Worm (Caenorhabditis elegans) whole organism, late embryonic: ENCODE measurements around the gene nspc-15.

Experiments
- F13H6.1 ChIP-seq: sonication (generic microtip); optimal IDR thresholded peaks from 2 replicates; lab custom pipeline; 2016; ENCODE audit warnings: missing genetic modification characterization, missing compliant biosample characterization
- K09A11.1 ChIP-seq: sonication (generic microtip); optimal IDR thresholded peaks from 2 replicates; lab custom pipeline; 2017; ENCODE audit warnings: antibody characterized with exemption, mild to moderate bottlenecking, missing genetic modification characterization, missing compliant biosample characterization; ENCODE audit not compliant: insufficient read depth
- T23F11.4 ChIP-seq: fragments of 200-800 bp; sonication (Bioruptor generic); optimal IDR thresholded peaks from 2 replicates; lab custom pipeline; 2018; ENCODE audit warnings: mild to moderate bottlenecking, missing genetic modification characterization, missing compliant biosample characterization
- ahr-1 ChIP-seq: sonication (generic microtip); optimal IDR thresholded peaks from 2 replicates; lab custom pipeline; 2016; ENCODE audit warnings: missing genetic modification characterization, missing compliant biosample characterization
- ama-1 ChIP-seq: fragments of 150-350 bp; optimal IDR thresholded peaks from 2 replicates; lab custom pipeline; 2014
- ceh-18 ChIP-seq: sonication (generic microtip); optimal IDR thresholded peaks from 2 replicates; lab custom pipeline; 2016; ENCODE audit warnings: missing genetic modification characterization, missing compliant biosample characterization
- ceh-2 ChIP-seq: sonication (generic microtip); optimal IDR thresholded peaks from 2 replicates; lab custom pipeline; 2016; ENCODE audit warnings: missing genotype, missing genetic modification characterization, missing compliant biosample characterization
- ceh-22 ChIP-seq: sonication (generic microtip); optimal IDR thresholded peaks from 2 replicates; lab custom pipeline; 2017; ENCODE audit warnings: missing biosample characterization, missing genetic modification characterization
- ceh-24 ChIP-seq: sonication (generic microtip); optimal IDR thresholded peaks from 2 replicates; lab custom pipeline; 2016; ENCODE audit warnings: mild to moderate bottlenecking, missing genetic modification characterization, missing compliant biosample characterization
- ceh-30 ChIP-seq: fragments of 150-350 bp; optimal IDR thresholded peaks from 2 replicates; lab custom pipeline; 2014; ENCODE audit warnings: missing biosample characterization, missing genetic modification characterization
- ceh-31 ChIP-seq: sonication (generic microtip); optimal IDR thresholded peaks from 2 replicates; lab custom pipeline; 2016; ENCODE audit warnings: missing genetic modification characterization, missing compliant biosample characterization
- ceh-48 ChIP-seq: sonication (generic microtip); optimal IDR thresholded peaks from 2 replicates; lab custom pipeline; 2016; ENCODE audit warnings: missing genetic modification characterization, inconsistent platforms, missing compliant biosample characterization
- ceh-6 ChIP-seq: fragments of 200-800 bp; sonication (Bioruptor generic); optimal IDR thresholded peaks from 2 replicates; lab custom pipeline; 2018; ENCODE audit warnings: mild to moderate bottlenecking, missing genetic modification characterization, missing compliant biosample characterization
- ceh-9 ChIP-seq: sonication (generic microtip); optimal IDR thresholded peaks from 2 replicates; lab custom pipeline; 2016; ENCODE audit warnings: mild to moderate bottlenecking, missing genetic modification characterization, inconsistent platforms, missing compliant biosample characterization
- dmd-4 ChIP-seq: sonication (generic microtip); optimal IDR thresholded peaks from 2 replicates; lab custom pipeline; 2016; ENCODE audit warnings: borderline replicate concordance, missing genetic modification characterization, missing compliant biosample characterization
- elt-2 ChIP-seq: sonication (generic microtip); optimal IDR thresholded peaks from 2 replicates; lab custom pipeline; 2016; ENCODE audit warnings: missing genetic modification reagents, missing genetic modification characterization, missing compliant biosample characterization
- elt-4 ChIP-seq: sonication (generic microtip); optimal IDR thresholded peaks from 2 replicates; lab custom pipeline; 2016; ENCODE audit warnings: missing genetic modification characterization, missing compliant biosample characterization
- eyg-1 ChIP-seq: sonication (generic microtip); optimal IDR thresholded peaks from 2 replicates; lab custom pipeline; 2016; ENCODE audit warnings: missing genotype, missing genetic modification characterization, missing compliant biosample characterization
- fax-1 ChIP-seq: sonication (generic microtip); optimal IDR thresholded peaks from 2 replicates; lab custom pipeline; 2016; ENCODE audit warnings: missing genotype, missing genetic modification characterization, missing compliant biosample characterization
- fkh-10 ChIP-seq: fragments of 150-350 bp; optimal IDR thresholded peaks from 2 replicates; lab custom pipeline; 2014; ENCODE audit warnings: missing biosample characterization, missing genetic modification reagents, missing genetic modification characterization
- hlh-13 ChIP-seq: fragments of 200-800 bp; sonication (Bioruptor generic); optimal IDR thresholded peaks from 2 replicates; lab custom pipeline; 2018; ENCODE audit warnings: mild to moderate bottlenecking, missing genetic modification characterization, missing compliant biosample characterization
- hlh-15 ChIP-seq: sonication (generic microtip); optimal IDR thresholded peaks from 2 replicates; lab custom pipeline; 2016; ENCODE audit warnings: missing genetic modification characterization, missing compliant biosample characterization
- hlh-30 ChIP-seq: sonication (generic microtip); optimal IDR thresholded peaks from 2 replicates; lab custom pipeline; 2017; ENCODE audit warnings: antibody characterized with exemption, missing genetic modification characterization, missing compliant biosample characterization; ENCODE audit not compliant: insufficient read depth
- lim-6 ChIP-seq: sonication (generic microtip); optimal IDR thresholded peaks from 2 replicates; lab custom pipeline; 2016; ENCODE audit warnings: missing genetic modification characterization, missing compliant biosample characterization
- lin-11 ChIP-seq: fragments of 200-800 bp; sonication (Bioruptor generic); optimal IDR thresholded peaks from 2 replicates; lab custom pipeline; 2018; ENCODE audit warnings: mild to moderate bottlenecking, missing genetic modification characterization, missing compliant biosample characterization
- mec-3 ChIP-seq: sonication (generic microtip); optimal IDR thresholded peaks from 2 replicates; lab custom pipeline; 2016; ENCODE audit warnings: borderline replicate concordance, missing genetic modification characterization, missing compliant biosample characterization
- nfya-1 ChIP-seq: sonication (generic microtip); optimal IDR thresholded peaks from 2 replicates; lab custom pipeline; 2017; ENCODE audit warnings: missing genetic modification characterization, mild to moderate bottlenecking, missing compliant biosample characterization, antibody characterized with exemption, moderate library complexity
- nhr-11 ChIP-seq: fragments of 150-350 bp; optimal IDR thresholded peaks from 2 replicates; lab custom pipeline; 2014; ENCODE audit warnings: missing biosample characterization, missing genetic modification characterization
- nhr-232 ChIP-seq: sonication (generic microtip); optimal IDR thresholded peaks from 2 replicates; lab custom pipeline; 2016; ENCODE audit warnings: missing genetic modification characterization, missing compliant biosample characterization
- npax-4 ChIP-seq: sonication (generic microtip); optimal IDR thresholded peaks from 2 replicates; lab custom pipeline; 2016; ENCODE audit warnings: missing genetic modification characterization, missing compliant biosample characterization
- pat-9 ChIP-seq: fragments of 200-800 bp; sonication (Bioruptor generic); optimal IDR thresholded peaks from 2 replicates; lab custom pipeline; 2018; ENCODE audit warnings: mild to moderate bottlenecking, missing genetic modification characterization, moderate library complexity, missing compliant biosample characterization
- pax-1 ChIP-seq: fragments of 150-350 bp; optimal IDR thresholded peaks from 2 replicates; lab custom pipeline; 2014; ENCODE audit warnings: missing biosample characterization, missing genetic modification characterization
- pha-4 ChIP-seq: fragments of 150-350 bp; optimal IDR thresholded peaks from 2 replicates; lab custom pipeline; 2018; ENCODE audit warnings: missing biosample characterization, missing genetic modification reagents, missing genetic modification characterization
- pqm-1 ChIP-seq: sonication (generic microtip); optimal IDR thresholded peaks from 2 replicates; lab custom pipeline; 2016; ENCODE audit warnings: missing genetic modification characterization, missing compliant biosample characterization
- ref-2 ChIP-seq: sonication (generic microtip); optimal IDR thresholded peaks from 2 replicates; lab custom pipeline; 2016; ENCODE audit warnings: missing genetic modification characterization, missing compliant biosample characterization
- rnt-1 ChIP-seq: sonication (generic microtip); optimal IDR thresholded peaks from 2 replicates; lab custom pipeline; 2016; ENCODE audit warnings: missing genetic modification characterization, missing compliant biosample characterization
- sox-4 ChIP-seq: sonication (generic microtip); optimal IDR thresholded peaks from 2 replicates; lab custom pipeline; 2017; ENCODE audit warnings: mild to moderate bottlenecking, missing genetic modification characterization, inconsistent platforms, missing compliant biosample characterization
- syd-9 ChIP-seq: sonication (generic microtip); optimal IDR thresholded peaks from 2 replicates; lab custom pipeline; 2016; ENCODE audit warnings: mild to moderate bottlenecking, missing genetic modification characterization, moderate library complexity, missing compliant biosample characterization
- ttx-3 ChIP-seq: sonication (generic microtip); optimal IDR thresholded peaks from 2 replicates; lab custom pipeline; 2016; ENCODE audit warnings: missing genetic modification reagents, missing genetic modification characterization, missing compliant biosample characterization
- unc-3 ChIP-seq, 2 experiments: fragments of 200-800 bp in 1 of 2; sonication (Bioruptor generic) in 1 of 2; sonication (generic microtip) in 1 of 2; conservative IDR thresholded peaks in 1 of 2; optimal IDR thresholded peaks in 1 of 2; 2 replicates each; pipeline versions ENCODE4 v1.3.6 to Lab custom; 2016 to 2022; ENCODE audit warnings: missing compliant biosample characterization in 2 of 2, missing genetic modification characterization in 2 of 2, missing genetic modification reagents in 1 of 2
- unc-55 ChIP-seq: sonication (generic microtip); optimal IDR thresholded peaks from 2 replicates; lab custom pipeline; 2017; ENCODE audit warnings: missing biosample characterization, missing genetic modification reagents, missing genetic modification characterization
- unc-86 ChIP-seq: sonication (generic microtip); optimal IDR thresholded peaks from 2 replicates; lab custom pipeline; 2016; ENCODE audit warnings: missing genetic modification characterization, missing compliant biosample characterization
- ztf-16 ChIP-seq: sonication (generic microtip); optimal IDR thresholded peaks from 2 replicates; lab custom pipeline; 2017; ENCODE audit warnings: missing genetic modification characterization, missing compliant biosample characterization

The nspc-15 gene

DNA sequence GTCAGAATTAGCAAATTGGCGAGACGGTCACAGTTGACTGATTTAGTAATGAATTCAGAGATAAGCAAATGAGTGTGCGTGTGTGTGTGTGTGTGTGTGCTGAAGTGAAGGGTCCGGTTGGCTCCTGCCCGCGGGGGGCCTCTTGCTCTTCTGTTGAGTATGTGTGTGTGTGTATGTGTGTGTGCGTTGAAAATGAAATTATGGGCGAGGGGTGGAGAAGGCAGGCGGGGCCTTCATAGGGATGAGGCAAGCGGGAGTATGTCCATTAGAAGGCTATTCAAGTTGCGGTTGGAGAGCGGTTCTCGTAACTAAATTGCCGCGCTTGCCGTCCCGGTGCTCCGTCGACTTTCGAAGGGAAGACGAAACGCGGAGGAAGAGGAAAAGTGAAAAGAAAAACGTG lies 46.8 kb downstream of the nspc-15 start (continued):
- TF ChIP-seq lim-6 (tag; lab: Kevin White, UChicago) (no peak), elt-4 (tag; lab: Kevin White, UChicago) (no peak), pat-9 (no peak), T23F11.4 (GFP tag; lab: Kevin White, UChicago) (no peak), ceh-9 (tag; lab: Kevin White, UChicago) (no peak), syd-9 (peak; percentile 16), F13H6.1 (tag; lab: Kevin White, UChicago) (peak; percentile 22), elt-2 (tag; lab: Kevin White, UChicago) (no peak), unc-3 (GFP tag; conservative IDR thresholded peaks at IDR 0.05; lab: Robert Waterston, UW) (no peak), unc-3 (tag; optimal IDR thresholded peaks at IDR 0.05; lab: Kevin White, UChicago) (no peak), fax-1 (tag; lab: Kevin White, UChicago) (peak; percentile 12), unc-55 (GFP tag; lab: Kevin White, UChicago) (no peak), mec-3 (tag; lab: Kevin White, UChicago) (no peak), ahr-1 (tag; lab: Kevin White, UChicago) (no peak), ceh-24 (tag; lab: Kevin White, UChicago) (no peak), npax-4 (no peak), unc-86 (tag; lab: Kevin White, UChicago) (no peak), eyg-1 (tag; lab: Kevin White, UChicago) (no peak), fkh-10 (GFP tag; lab: Kevin White, UChicago) (peak; percentile 19), dmd-4 (tag; lab: Kevin White, UChicago) (no peak), ceh-6 (GFP tag; lab: Kevin White, UChicago) (peak; percentile 11), ceh-31 (tag; lab: Kevin White, UChicago) (peak; percentile 88), hlh-30 (tag; lab: Kevin White, UChicago) (no peak), ttx-3 (no peak), pax-1 (tag; lab: Kevin White, UChicago) (no peak), hlh-13 (GFP tag; lab: Kevin White, UChicago) (peak; percentile 26), ref-2 (tag; lab: Kevin White, UChicago) (peak; percentile 57), ceh-48 (tag; lab: Kevin White, UChicago) (no peak), ztf-16 (tag; lab: Kevin White, UChicago) (no peak), K09A11.1 (tag; lab: Kevin White, UChicago) (no peak), nhr-232 (tag; lab: Kevin White, UChicago) (no peak), pha-4 (tag; lab: Kevin White, UChicago) (no peak), nfya-1 (peak; percentile 42), sox-4 (tag; lab: Kevin White, UChicago) (peak; percentile 23), ceh-18 (tag; lab: Kevin White, UChicago) (peak; percentile 41), ceh-2 (tag; lab: Kevin White, UChicago) (no peak), ama-1 (no peak), rnt-1 (tag; lab: Kevin White, UChicago) (no peak), hlh-15 (tag; lab: Kevin White, UChicago) (no peak), ceh-30 (tag; lab: Kevin White, UChicago) (no peak), nhr-11 (no peak), lin-11 (tag; lab: Kevin White, UChicago) (no peak), ceh-22 (tag; lab: Kevin White, UChicago) (no peak), pqm-1 (no peak)
